Fruit fly (Drosophila melanogaster) whole organism, embryonic: ENCODE measurements around the gene blot.

Source experiments
- Awh ChIP-seq: fragments of 200-800 bp; sonication (Bioruptor generic); IDR thresholded peaks from 2 replicates; pipeline ENCODE4, ENCODE4 v1.3.6; 2022; ENCODE audit warnings: missing biosample characterization, missing genetic modification characterization
- B-H2 ChIP-seq: fragments of 200-800 bp; sonication (Bioruptor generic); optimal IDR thresholded peaks from 2 replicates; lab custom pipeline; 2018; ENCODE audit warnings: missing biosample characterization, mild to moderate bottlenecking, missing genetic modification characterization
- CG10267 ChIP-seq: fragments of 200-800 bp; sonication (Bioruptor generic); optimal IDR thresholded peaks from 2 replicates; lab custom pipeline; 2018; ENCODE audit warnings: missing biosample characterization, mild to moderate bottlenecking, missing genetic modification characterization, moderate library complexity
- CG10366 ChIP-seq: fragments of 200-800 bp; sonication (Bioruptor generic); IDR thresholded peaks from 2 replicates; pipeline ENCODE4 v1.3.6; 2022; ENCODE audit warnings: missing biosample characterization, missing genetic modification characterization
- CG10979 ChIP-seq: fragments of 200-800 bp; sonication (Bioruptor generic); optimal IDR thresholded peaks from 2 replicates; lab custom pipeline; 2018; ENCODE audit warnings: missing biosample characterization, mild to moderate bottlenecking, missing genetic modification characterization, moderate library complexity
- CG11504 ChIP-seq: fragments of 200-800 bp; sonication (Bioruptor generic); optimal IDR thresholded peaks from 3 replicates; lab custom pipeline; 2019; ENCODE audit warnings: missing biosample characterization, mild to moderate bottlenecking, missing genetic modification characterization, moderate library complexity
- CG12104 ChIP-seq: fragments of 200-800 bp; sonication (Bioruptor generic); optimal IDR thresholded peaks from 3 replicates; lab custom pipeline; 2016; ENCODE audit warnings: missing biosample characterization, missing genetic modification characterization
- CG12219 ChIP-seq: fragments of 200-800 bp; sonication (Bioruptor generic); optimal IDR thresholded peaks from 3 replicates; lab custom pipeline; 2018; ENCODE audit warnings: missing biosample characterization, mild to moderate bottlenecking, missing genetic modification characterization
- CG15601 ChIP-seq: fragments of 200-800 bp; sonication (Bioruptor generic); optimal IDR thresholded peaks from 3 replicates; lab custom pipeline; 2019; ENCODE audit warnings: missing biosample characterization, mild to moderate bottlenecking, missing genetic modification characterization, moderate library complexity
- CG17328 ChIP-seq: fragments of 200-800 bp; sonication (Bioruptor generic); IDR thresholded peaks from 2 replicates; pipeline ENCODE4 v1.3.6; 2022; ENCODE audit warnings: missing biosample characterization, missing genetic modification characterization
- CG17361 ChIP-seq: fragments of 200-800 bp; sonication (Bioruptor generic); IDR thresholded peaks from 3 replicates; pipeline ENCODE4 v1.3.6; 2022; ENCODE audit warnings: missing biosample characterization, missing genetic modification characterization
- CG2116 ChIP-seq: fragments of 200-800 bp; sonication (Bioruptor generic); optimal IDR thresholded peaks from 3 replicates; lab custom pipeline; 2018; ENCODE audit warnings: missing biosample characterization, mild to moderate bottlenecking, missing genetic modification characterization
- CG2678 ChIP-seq: fragments of 200-800 bp; sonication (Bioruptor generic); optimal IDR thresholded peaks from 3 replicates; lab custom pipeline; 2019; ENCODE audit warnings: missing biosample characterization, mild to moderate bottlenecking, missing genetic modification characterization, moderate library complexity
- CG3281 ChIP-seq: fragments of 200-800 bp; sonication (Bioruptor generic); optimal IDR thresholded peaks from 3 replicates; lab custom pipeline; 2017; ENCODE audit warnings: missing biosample characterization, mild to moderate bottlenecking, missing genetic modification characterization
- CG3407 ChIP-seq: fragments of 200-800 bp; sonication (Bioruptor generic); optimal IDR thresholded peaks from 2 replicates; lab custom pipeline; 2018; ENCODE audit warnings: missing biosample characterization, mild to moderate bottlenecking, missing genetic modification characterization
- CG4820 ChIP-seq: fragments of 200-800 bp; sonication (Bioruptor generic); optimal IDR thresholded peaks from 3 replicates; lab custom pipeline; 2016; ENCODE audit warnings: missing biosample characterization, missing genetic modification characterization
- CG5953 ChIP-seq: fragments of 200-800 bp; sonication (Bioruptor generic); IDR thresholded peaks from 2 replicates; pipeline ENCODE4 v1.3.6; 2022; ENCODE audit warnings: missing biosample characterization, missing genetic modification characterization
- CG6254 ChIP-seq: fragments of 200-800 bp; sonication (Bioruptor generic); optimal IDR thresholded peaks from 3 replicates; lab custom pipeline; 2017; ENCODE audit warnings: mild to moderate bottlenecking, missing biosample characterization, missing genetic modification reagents, missing genetic modification characterization
- CG7556 ChIP-seq: fragments of 200-800 bp; sonication (Bioruptor generic); optimal IDR thresholded peaks from 2 replicates; lab custom pipeline; 2017; ENCODE audit warnings: missing biosample characterization, mild to moderate bottlenecking, missing genetic modification characterization
- Camta ChIP-seq: fragments of 200-800 bp; sonication (Bioruptor generic); optimal IDR thresholded peaks from 2 replicates; lab custom pipeline; 2016; ENCODE audit warnings: missing biosample characterization, missing genetic modification characterization
- D ChIP-seq, 2 experiments: fragments of 200-800 bp in 1 of 2; fragments of >200 bp in 1 of 2; sonication (Bioruptor generic) in 1 of 2; optimal IDR thresholded peaks; 2 replicates in 1 of 2; 3 replicates in 1 of 2; lab custom pipeline; 2017; ENCODE audit warnings: mild to moderate bottlenecking in 1 of 2, missing biosample characterization in 1 of 2, missing genetic modification characterization in 1 of 2, missing genetic modification reagents in 1 of 2
- Dad ChIP-seq: fragments of 200-800 bp; sonication (Bioruptor generic); optimal IDR thresholded peaks from 3 replicates; lab custom pipeline; 2016; ENCODE audit warnings: missing biosample characterization, missing genetic modification characterization
- Dip3 ChIP-seq: fragments of 200-800 bp; sonication (Bioruptor generic); optimal IDR thresholded peaks from 3 replicates; lab custom pipeline; 2016; ENCODE audit warnings: missing biosample characterization, missing genetic modification characterization
- Elba2 ChIP-seq: fragments of 200-800 bp; sonication (Bioruptor generic); optimal IDR thresholded peaks from 3 replicates; lab custom pipeline; 2016; ENCODE audit warnings: missing biosample characterization, missing genetic modification characterization
- Fer1 ChIP-seq: fragments of 200-800 bp; sonication (Bioruptor generic); optimal IDR thresholded peaks from 2 replicates; lab custom pipeline; 2017; ENCODE audit warnings: missing biosample characterization, mild to moderate bottlenecking, missing genetic modification characterization
- H15 ChIP-seq: fragments of 200-800 bp; sonication (Bioruptor generic); IDR thresholded peaks from 3 replicates; pipeline ENCODE4 v1.3.6; 2022; ENCODE audit warnings: missing biosample characterization, missing genetic modification characterization
- Hr51 ChIP-seq, 2 experiments: fragments of 200-800 bp; sonication (Bioruptor generic); optimal IDR thresholded peaks; 2 replicates in 1 of 2; 3 replicates in 1 of 2; lab custom pipeline; 2016 to 2018; ENCODE audit warnings: missing biosample characterization in 2 of 2, missing genetic modification characterization in 2 of 2, mild to moderate bottlenecking in 1 of 2, moderate library complexity in 1 of 2
- Max ChIP-seq: fragments of 200-800 bp; sonication (Bioruptor generic); optimal IDR thresholded peaks from 2 replicates; lab custom pipeline; 2016; ENCODE audit warnings: missing biosample characterization, mild to moderate bottlenecking, missing genetic modification characterization
- Meics ChIP-seq: fragments of 200-800 bp; sonication (Bioruptor generic); optimal IDR thresholded peaks from 2 replicates; lab custom pipeline; 2017; ENCODE audit warnings: missing biosample characterization, mild to moderate bottlenecking, missing genetic modification characterization
- Neu2 ChIP-seq: fragments of 200-800 bp; sonication (Bioruptor generic); optimal IDR thresholded peaks from 3 replicates; lab custom pipeline; 2016; ENCODE audit warnings: missing biosample characterization, missing genetic modification characterization, borderline replicate concordance
- Oli ChIP-seq: fragments of 200-800 bp; sonication (Bioruptor generic); optimal IDR thresholded peaks from 2 replicates; lab custom pipeline; 2018; ENCODE audit warnings: missing biosample characterization, mild to moderate bottlenecking, missing genetic modification characterization, moderate library complexity
- Sox100B ChIP-seq: fragments of 200-800 bp; sonication (Bioruptor generic); optimal IDR thresholded peaks from 3 replicates; lab custom pipeline; 2018; ENCODE audit warnings: missing biosample characterization, mild to moderate bottlenecking, missing genetic modification characterization
- Vsx1 ChIP-seq: fragments of 200-800 bp; sonication (Bioruptor generic); optimal IDR thresholded peaks from 2 replicates; lab custom pipeline; 2017; ENCODE audit warnings: missing biosample characterization, mild to moderate bottlenecking, missing genetic modification characterization, missing genetic modification reagents
- amos ChIP-seq: fragments of 200-800 bp; sonication (Bioruptor generic); IDR thresholded peaks from 2 replicates; pipeline ENCODE4 v1.3.6; 2022; ENCODE audit warnings: missing biosample characterization, missing genetic modification characterization; ENCODE audit not compliant: partially characterized antibody
- ap ChIP-seq: fragments of 200-800 bp; sonication (Bioruptor generic); IDR thresholded peaks from 2 replicates; pipeline ENCODE4 v1.3.6; 2022; ENCODE audit warnings: missing biosample characterization, missing genetic modification characterization
- az2 ChIP-seq: fragments of 200-800 bp; sonication (Bioruptor generic); optimal IDR thresholded peaks from 3 replicates; lab custom pipeline; 2016; ENCODE audit warnings: missing biosample characterization, missing genetic modification characterization
- ci ChIP-seq: fragments of 200-800 bp; sonication (Bioruptor generic); IDR thresholded peaks from 3 replicates; pipeline ENCODE4 v1.3.6; 2022; ENCODE audit warnings: missing biosample characterization, missing genetic modification characterization
- esg ChIP-seq: fragments of 200-800 bp; sonication (Bioruptor generic); conservative IDR thresholded peaks from 2 replicates; pipeline ENCODE4 v1.3.6; 2022; ENCODE audit warnings: missing biosample characterization, missing genetic modification characterization
- exex ChIP-seq: fragments of 200-800 bp; sonication (Bioruptor generic); optimal IDR thresholded peaks from 4 replicates; lab custom pipeline; 2018; ENCODE audit warnings: missing biosample characterization, mild to moderate bottlenecking, missing genetic modification characterization, moderate library complexity
- gcm2 ChIP-seq: fragments of 200-800 bp; sonication (Bioruptor generic); optimal IDR thresholded peaks from 2 replicates; lab custom pipeline; 2016; ENCODE audit warnings: missing biosample characterization, missing genetic modification characterization
- hkb ChIP-seq, 2 experiments: fragments of 200-800 bp in 1 of 2; fragments of >200 bp in 1 of 2; sonication (Bioruptor generic) in 1 of 2; IDR thresholded peaks in 1 of 2; optimal IDR thresholded peaks in 1 of 2; 2 replicates each; pipeline versions ENCODE4 v1.3.6 to Lab custom; 2017 to 2022; ENCODE audit warnings: missing biosample characterization in 1 of 2, missing genetic modification characterization in 1 of 2
- insv ChIP-seq, 2 experiments: fragments of 200-800 bp; sonication (Bioruptor generic); optimal IDR thresholded peaks; 3 replicates each; lab custom pipeline; 2016 to 2018; ENCODE audit warnings: missing biosample characterization in 2 of 2, missing genetic modification characterization in 2 of 2
- inv ChIP-seq: fragments of 200-800 bp; sonication (Bioruptor generic); IDR thresholded peaks from 2 replicates; pipeline ENCODE4 v1.3.6; 2022; ENCODE audit warnings: missing biosample characterization, missing genetic modification characterization; ENCODE audit not compliant: partially characterized antibody
- lmd ChIP-seq: fragments of 200-800 bp; sonication (Bioruptor generic); IDR thresholded peaks from 2 replicates; pipeline ENCODE4 v1.3.6; 2022; ENCODE audit warnings: missing biosample characterization, missing genetic modification characterization
- pfk ChIP-seq: fragments of 200-800 bp; sonication (Bioruptor generic); optimal IDR thresholded peaks from 2 replicates; lab custom pipeline; 2018; ENCODE audit warnings: missing biosample characterization, mild to moderate bottlenecking, missing genetic modification characterization, moderate library complexity
- slbo ChIP-seq: fragments of 200-800 bp; sonication (Bioruptor generic); IDR thresholded peaks from 2 replicates; pipeline ENCODE4 v1.3.6; 2022; ENCODE audit warnings: missing biosample characterization, missing genetic modification characterization
- sob ChIP-seq: fragments of 200-800 bp; sonication (Bioruptor generic); IDR thresholded peaks from 2 replicates; pipeline ENCODE4 v1.3.6; 2022; ENCODE audit warnings: missing biosample characterization, missing genetic modification characterization
- tgo ChIP-seq: fragments of 200-800 bp; sonication (Bioruptor generic); IDR thresholded peaks from 3 replicates; pipeline ENCODE4 v1.3.6; 2022; ENCODE audit warnings: missing biosample characterization, missing genetic modification characterization
- tio ChIP-seq: fragments of 200-800 bp; sonication (Bioruptor generic); optimal IDR thresholded peaks from 2 replicates; lab custom pipeline; 2017; ENCODE audit warnings: missing biosample characterization, missing genetic modification characterization, inconsistent platforms

The blot gene

DNA sequence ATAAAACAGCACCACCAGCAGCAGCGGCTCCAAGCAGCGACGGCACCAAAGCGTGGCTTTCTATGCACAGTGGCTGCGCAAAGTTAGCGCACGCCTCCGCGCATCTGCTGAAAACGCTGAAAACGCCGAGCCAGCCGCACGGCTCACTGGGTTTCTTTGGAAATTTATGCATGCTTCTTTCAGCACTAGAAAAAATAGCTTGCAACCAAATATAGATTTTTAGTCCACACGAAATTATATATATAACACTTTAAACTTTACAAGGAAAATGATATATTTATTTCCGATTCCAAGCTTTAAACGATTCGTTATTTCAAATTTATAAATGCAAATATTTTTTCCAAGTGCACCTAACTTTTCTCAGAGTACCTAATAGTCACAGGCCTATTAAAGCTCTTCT, 16.7 kb downstream of the blot start (continued):
- peak in 1 of 2 experiments; percentile 25 for TF ChIP-seq Hr51 (GFP tag; optimal IDR thresholded peaks at IDR 0.05; lab: Kevin White, UChicago)
- peak; percentile 54 for TF ChIP-seq CG12104
- TF ChIP-seq amos (GFP tag; lab: Robert Waterston, UW): no peak
- TF ChIP-seq gcm2: no peak
- TF ChIP-seq CG11504: peak; percentile 65
- no peak for TF ChIP-seq hkb (optimal IDR thresholded peaks at IDR 0.05; lab: Kevin White, UChicago)
- peak; percentile 15; the same call in 1 of the 2 replicates for TF ChIP-seq hkb (GFP tag; IDR thresholded peaks at IDR 0.05; lab: Robert Waterston, UW)
- TF ChIP-seq pfk (GFP tag; lab: Kevin White, UChicago): no peak
- TF ChIP-seq CG12219: peak; percentile 30
- TF ChIP-seq CG6254 (GFP tag; lab: Kevin White, UChicago): peak; percentile 66
- TF ChIP-seq Oli (tag; lab: Kevin White, UChicago): peak; percentile 54
- peak; percentile 32; the same call in 1 of the 2 replicates for TF ChIP-seq esg (GFP tag; lab: Robert Waterston, UW)
- TF ChIP-seq CG4820: peak; percentile 33
- peak; percentile 32 for TF ChIP-seq az2
- peak; percentile 29 for TF ChIP-seq Meics (GFP tag; lab: Kevin White, UChicago)
- TF ChIP-seq sob: peak; percentile 21; the same call in 1 of the 2 replicates
- peak; percentile 17 for TF ChIP-seq Fer1
- no peak for TF ChIP-seq H15
- TF ChIP-seq CG10979 (tag; lab: Kevin White, UChicago): peak; percentile 74
- TF ChIP-seq Dad (GFP tag; lab: Kevin White, UChicago): no peak
- TF ChIP-seq slbo: peak; percentile 42
- no peak for TF ChIP-seq Dip3 (GFP tag; lab: Kevin White, UChicago)
- no peak for TF ChIP-seq exex (tag; lab: Kevin White, UChicago)
- peak; percentile 34 for TF ChIP-seq Sox100B (GFP tag; lab: Kevin White, UChicago)
- TF ChIP-seq insv (GFP tag; optimal IDR thresholded peaks at IDR 0.05; lab: Kevin White, UChicago): no peak
- peak; percentile 41 for TF ChIP-seq CG15601 (tag; lab: Kevin White, UChicago)
- no peak for TF ChIP-seq tgo (GFP tag; lab: Robert Waterston, UW)
- TF ChIP-seq Camta (GFP tag; lab: Kevin White, UChicago): peak; percentile 10
- peak; percentile 11 for TF ChIP-seq tio (GFP tag; lab: Kevin White, UChicago)
- TF ChIP-seq CG3407 (GFP tag; lab: Kevin White, UChicago): peak; percentile 14
- TF ChIP-seq CG17361 (GFP tag; lab: Robert Waterston, UW): 0 out of 3 replicates have a peak, but pooled peaks have one; percentile 30
- TF ChIP-seq CG10366 (GFP tag; lab: Robert Waterston, UW): peak; percentile 33
- TF ChIP-seq B-H2: no peak
- 0 out of 2 replicates have a peak, but pooled peaks have one; percentile 21 for TF ChIP-seq ap (GFP tag; lab: Robert Waterston, UW)
- peak; percentile 14 for TF ChIP-seq CG3281 (GFP tag; lab: Kevin White, UChicago)
- no peak for TF ChIP-seq Neu2 (GFP tag; lab: Kevin White, UChicago)
- 0 out of 2 replicates have a peak, but pooled peaks have one; percentile 28 for TF ChIP-seq CG17328 (GFP tag; lab: Robert Waterston, UW)
- TF ChIP-seq CG2116 (GFP tag; lab: Kevin White, UChicago): no peak
- no peak for TF ChIP-seq inv (GFP tag; lab: Robert Waterston, UW)
- no peak for TF ChIP-seq D (optimal IDR thresholded peaks at IDR 0.05; lab: Kevin White, UChicago)
- peak; percentile 46 for TF ChIP-seq D (GFP tag; optimal IDR thresholded peaks at IDR 0.05; lab: Kevin White, UChicago)
- TF ChIP-seq Awh (GFP tag; lab: Robert Waterston, UW): no peak
- TF ChIP-seq Max (GFP tag; lab: Kevin White, UChicago): peak; percentile 16
- peak; percentile 9 for TF ChIP-seq CG10267 (tag; lab: Kevin White, UChicago)
- TF ChIP-seq ci (GFP tag; lab: Robert Waterston, UW): peak; percentile 55; the same call in 2 of the 3 replicates
- TF ChIP-seq CG5953: no peak
- peak; percentile 40 for TF ChIP-seq Vsx1
- no peak for TF ChIP-seq Elba2 (GFP tag; lab: Kevin White, UChicago)
- peak; percentile 23; the same call in 1 of the 2 replicates for TF ChIP-seq lmd
- peak; percentile 52 for TF ChIP-seq CG7556
- TF ChIP-seq CG2678: peak; percentile 65
